Worm (Caenorhabditis elegans) whole organism, L1 larva: ENCODE measurements around the gene plpp-1.1.

Experiments
- blmp-1 ChIP-seq: fragments of 150-350 bp; optimal IDR thresholded peaks from 2 replicates; lab custom pipeline; 2014; ENCODE audit warnings: missing biosample characterization, missing genetic modification characterization
- efl-3 ChIP-seq: fragments of 200-800 bp; sonication (Bioruptor generic); optimal IDR thresholded peaks from 2 replicates; lab custom pipeline; 2018; ENCODE audit warnings: mild to moderate bottlenecking, missing genetic modification characterization, missing compliant biosample characterization
- elt-3 ChIP-seq, 6 experiments: fragments of 150-350 bp in 1 of 6; sonication (generic microtip); optimal IDR thresholded peaks; 2 replicates each; lab custom pipeline; 2017 to 2018; ENCODE audit warnings: missing biosample characterization in 6 of 6, missing genetic modification characterization in 6 of 6, inconsistent platforms in 1 of 6
- jun-1 ChIP-seq: fragments of 150-350 bp; optimal IDR thresholded peaks from 2 replicates; lab custom pipeline; 2014; ENCODE audit warnings: missing biosample characterization, missing genetic modification reagents, missing genetic modification characterization
- lin-39 ChIP-seq: fragments of 150-350 bp; optimal IDR thresholded peaks from 2 replicates; lab custom pipeline; 2014; ENCODE audit warnings: missing biosample characterization, missing genetic modification reagents, missing genetic modification characterization
- pqm-1 ChIP-seq: sonication (generic microtip); optimal IDR thresholded peaks from 3 replicates; lab custom pipeline; 2017; ENCODE audit warnings: missing biosample characterization, missing genetic modification characterization
- unc-130 ChIP-seq: fragments of 150-350 bp; optimal IDR thresholded peaks from 2 replicates; lab custom pipeline; 2017; ENCODE audit warnings: missing biosample characterization, missing genetic modification characterization, inconsistent platforms
- unc-62 ChIP-seq: fragments of 150-350 bp; optimal IDR thresholded peaks from 2 replicates; lab custom pipeline; 2014; ENCODE audit warnings: missing biosample characterization, missing genetic modification reagents, missing genetic modification characterization
- ztf-11 ChIP-seq, 2 experiments: sonication (generic microtip); optimal IDR thresholded peaks; 2 replicates each; lab custom pipeline; 2016 to 2017; ENCODE audit warnings: missing genetic modification characterization in 2 of 2, missing biosample characterization in 1 of 2, missing compliant biosample characterization in 1 of 2
- ztf-4 ChIP-seq: fragments of 150-350 bp; optimal IDR thresholded peaks from 2 replicates; lab custom pipeline; 2014; ENCODE audit warnings: missing biosample characterization, missing genetic modification characterization

DNA sequence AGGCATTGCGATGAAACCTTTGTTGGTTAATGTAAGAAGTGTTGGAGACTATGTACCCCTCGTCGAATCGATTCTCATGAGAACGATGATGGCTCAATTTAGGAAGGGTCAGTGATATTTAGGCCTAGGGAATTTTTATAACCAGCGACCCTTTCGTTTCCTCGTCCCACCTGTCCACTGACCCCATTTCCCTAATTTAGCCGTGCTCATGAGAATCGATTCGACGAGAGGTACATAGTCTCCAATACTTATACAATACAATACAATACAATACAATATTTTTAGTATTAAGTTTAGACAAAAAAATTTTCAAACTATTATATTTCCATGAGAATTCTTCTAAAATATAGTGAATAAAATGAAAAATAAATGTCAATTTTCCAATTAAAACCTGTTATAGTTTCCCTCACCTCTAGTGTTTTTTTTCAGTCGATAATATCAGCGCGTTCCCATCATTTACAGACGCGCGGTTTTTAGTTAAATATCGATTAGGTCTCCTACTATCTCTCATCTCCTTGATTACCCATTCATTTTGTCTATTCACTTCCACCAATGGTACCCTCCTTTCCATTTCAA, 21.1 kb downstream of the plpp-1.1 start, which contains the start of the genes F53C3.11 and fbxb-103:
- TF ChIP-seq lin-39 (tag; lab: Kevin White, UChicago): no peak
- no peak for TF ChIP-seq unc-130 (tag; lab: Kevin White, UChicago)
- no peak for TF ChIP-seq unc-62 (GFP tag; lab: Kevin White, UChicago)
- TF ChIP-seq ztf-4: no peak
- no peak for TF ChIP-seq pqm-1 (tag; lab: Kevin White, UChicago)
- TF ChIP-seq elt-3 (tag; optimal IDR thresholded peaks at IDR 0.05; lab: Kevin White, UChicago): no peak
- TF ChIP-seq ztf-11 (tag; optimal IDR thresholded peaks at IDR 0.05; lab: Kevin White, UChicago): no peak
- TF ChIP-seq blmp-1 (tag; lab: Kevin White, UChicago): no peak
- TF ChIP-seq efl-3 (GFP tag; lab: Kevin White, UChicago): no peak
- no peak for TF ChIP-seq jun-1 (tag; lab: Kevin White, UChicago)
